Fruit fly (Drosophila melanogaster): Measurements from ENCODE around the gene Ir7e.

Ir7e gene

DNA sequence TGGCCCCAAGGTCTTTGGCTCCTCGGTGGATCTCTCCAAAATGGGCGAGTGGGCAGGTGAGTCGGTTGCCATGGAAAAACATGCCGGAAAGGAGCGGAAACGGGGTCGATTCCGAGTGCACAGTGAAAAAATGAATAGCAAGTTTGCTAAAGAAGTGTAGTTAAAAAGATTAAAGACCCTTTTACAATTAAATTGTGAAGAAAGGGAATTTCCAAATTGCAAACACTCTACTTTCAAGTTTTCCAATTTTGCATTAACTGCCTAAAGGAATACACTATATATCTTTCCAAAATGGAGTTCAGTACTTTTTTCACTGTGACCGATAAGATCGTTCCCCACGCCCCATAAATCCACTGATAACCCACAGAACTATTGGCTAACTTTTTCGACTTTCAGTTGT is 28.0 kb upstream of the Ir7e start (continued):
- TF ChIP-seq Dfd (GFP tag; optimal IDR thresholded peaks at IDR 0.05) (no peak), CG7556 (GFP tag; optimal IDR thresholded peaks at IDR 0.05) (peak; percentile 20), CG18599 (GFP tag; optimal IDR thresholded peaks at IDR 0.05) (peak; percentile 42), mam (GFP tag; optimal IDR thresholded peaks at IDR 0.05) (no peak), Xbp1 (GFP tag; optimal IDR thresholded peaks at IDR 0.05) (peak; percentile 9), CG3163 (GFP tag; optimal IDR thresholded peaks at IDR 0.05) (no peak), Mrtf (GFP tag; IDR thresholded peaks at IDR 0.05) (no peak), unpg (GFP tag; optimal IDR thresholded peaks at IDR 0.05) (no peak), CG14965 (GFP tag; optimal IDR thresholded peaks at IDR 0.05; ENCODE audit: borderline replicate concordance) (no peak), vvl (GFP tag; IDR thresholded peaks at IDR 0.05) (peak; percentile 24; the same call in 1 of the 2 replicates), tap (tag; optimal IDR thresholded peaks at IDR 0.05) (peak; percentile 7), Ada2b (GFP tag; IDR thresholded peaks at IDR 0.05) (peak; percentile 51; the same call in 1 of the 2 replicates), Fer1 (GFP tag; optimal IDR thresholded peaks at IDR 0.05) (peak; percentile 11), CG13424 (tag; optimal IDR thresholded peaks at IDR 0.05) (peak; percentile 25), row (GFP tag; IDR thresholded peaks at IDR 0.05) (peak; percentile 60; the same call in 2 of the 3 replicates), wdn (GFP tag; IDR thresholded peaks at IDR 0.05) (no peak), CG18476 (GFP tag; optimal IDR thresholded peaks at IDR 0.05) (no peak), vnd (GFP tag; IDR thresholded peaks at IDR 0.05; ENCODE audit: partially characterized antibody) (no peak), Atf3 (GFP tag; optimal IDR thresholded peaks at IDR 0.05) (no peak), phol (tag; optimal IDR thresholded peaks at IDR 0.05) (peak; percentile 30), D19A (tag; optimal IDR thresholded peaks at IDR 0.05) (peak; percentile 15), CG10462 (GFP tag; optimal IDR thresholded peaks at IDR 0.05) (no peak), CG2120 (GFP tag; optimal IDR thresholded peaks at IDR 0.05) (peak; percentile 49), croc (GFP tag; conservative IDR thresholded peaks at IDR 0.05) (no peak), CG30020 (tag; optimal IDR thresholded peaks at IDR 0.05) (no peak), CG12219 (GFP tag; optimal IDR thresholded peaks at IDR 0.05) (no peak), CG10979 (tag; optimal IDR thresholded peaks at IDR 0.05) (peak; percentile 16), Rfx (GFP tag; IDR thresholded peaks at IDR 0.05) (peak; percentile 50), hb (GFP tag; IDR thresholded peaks at IDR 0.05; ENCODE audit: partially characterized antibody) (no peak), eve (GFP tag; optimal IDR thresholded peaks at IDR 0.05) (no peak), hkb (optimal IDR thresholded peaks at IDR 0.05) (no peak), hkb (GFP tag; IDR thresholded peaks at IDR 0.05) (0 out of 2 replicates have a peak, but pooled peaks have one; percentile 36), Rx (GFP tag; IDR thresholded peaks at IDR 0.05) (no peak), CG17359 (tag; optimal IDR thresholded peaks at IDR 0.05) (peak; percentile 17), chn (GFP tag; optimal IDR thresholded peaks at IDR 0.05) (no peak), esg (GFP tag; conservative IDR thresholded peaks at IDR 0.05) (0 out of 2 replicates have a peak, but pooled peaks have one; percentile 11), CG17385 (GFP tag; optimal IDR thresholded peaks at IDR 0.05) (peak; percentile 5), GATAe (GFP tag; conservative IDR thresholded peaks at IDR 0.05) (peak; percentile 49), ase (GFP tag; IDR thresholded peaks at IDR 0.05) (0 out of 3 replicates have a peak, but pooled peaks have one; percentile 50), grau (tag; optimal IDR thresholded peaks at IDR 0.05) (peak; percentile 41), nmo (GFP tag; optimal IDR thresholded peaks at IDR 0.05) (peak; percentile 17), CG32532 (GFP tag; IDR thresholded peaks at IDR 0.05) (peak; percentile 51; the same call in 1 of the 2 replicates), E2f1 (GFP tag; IDR thresholded peaks at IDR 0.05) (peak; percentile 34; the same call in 1 of the 2 replicates), Lhr (GFP tag; optimal IDR thresholded peaks at IDR 0.05) (no peak), slbo (GFP tag; IDR thresholded peaks at IDR 0.05) (peak; percentile 57), CG3726 (GFP tag; IDR thresholded peaks at IDR 0.05) (no peak), so (GFP tag; IDR thresholded peaks at IDR 0.05) (no peak), CG13624 (GFP tag; optimal IDR thresholded peaks at IDR 0.05) (no peak), D19B (GFP tag; optimal IDR thresholded peaks at IDR 0.05) (no peak), sisA (GFP tag; IDR thresholded peaks at IDR 0.05) (peak; percentile 17; the same call in 1 of the 2 replicates), gsb-n (tag; optimal IDR thresholded peaks at IDR 0.05) (no peak), CG2199 (GFP tag; IDR thresholded peaks at IDR 0.05) (no peak)
